Fruit fly (Drosophila melanogaster) whole organism, embryonic: Measurements from ENCODE around the gene ABCB7.

Source experiments
- Ada2b ChIP-seq: fragments of 200-800 bp; sonication (Bioruptor generic); IDR thresholded peaks from 2 replicates; pipeline ENCODE4 v1.3.6; 2022; ENCODE audit warnings: missing biosample characterization, missing genetic modification characterization
- CG10565 ChIP-seq: fragments of 200-800 bp; sonication (Bioruptor generic); optimal IDR thresholded peaks from 3 replicates; lab custom pipeline; 2016; ENCODE audit warnings: missing biosample characterization, mild to moderate bottlenecking, missing genetic modification characterization
- CG11093 ChIP-seq: fragments of 200-800 bp; sonication (Bioruptor generic); IDR thresholded peaks from 3 replicates; pipeline ENCODE4 v1.3.6; 2022; ENCODE audit warnings: missing biosample characterization, missing genetic modification characterization
- CG12071 ChIP-seq: fragments of 200-800 bp; sonication (Bioruptor generic); optimal IDR thresholded peaks from 3 replicates; lab custom pipeline; 2018; ENCODE audit warnings: missing biosample characterization, mild to moderate bottlenecking, missing genetic modification characterization
- CG12299 ChIP-seq: fragments of 200-800 bp; sonication (Bioruptor generic); optimal IDR thresholded peaks from 2 replicates; lab custom pipeline; 2018; ENCODE audit warnings: missing biosample characterization, mild to moderate bottlenecking, missing genetic modification characterization
- CG1233 ChIP-seq: fragments of 200-800 bp; sonication (Bioruptor generic); optimal IDR thresholded peaks from 4 replicates; lab custom pipeline; 2018; ENCODE audit warnings: missing biosample characterization, mild to moderate bottlenecking, missing genetic modification characterization
- CG12659 ChIP-seq: fragments of 200-800 bp; sonication (Bioruptor generic); optimal IDR thresholded peaks from 3 replicates; lab custom pipeline; 2017; ENCODE audit warnings: mild to moderate bottlenecking, missing biosample characterization, missing genetic modification reagents, missing genetic modification characterization
- CG15601 ChIP-seq: fragments of 200-800 bp; sonication (Bioruptor generic); optimal IDR thresholded peaks from 3 replicates; lab custom pipeline; 2019; ENCODE audit warnings: missing biosample characterization, mild to moderate bottlenecking, missing genetic modification characterization, moderate library complexity
- CG1603 ChIP-seq: fragments of 200-800 bp; sonication (Bioruptor generic); optimal IDR thresholded peaks from 2 replicates; lab custom pipeline; 2019; ENCODE audit warnings: missing biosample characterization, mild to moderate bottlenecking, missing genetic modification characterization, moderate library complexity
- CG16815 ChIP-seq: fragments of 200-800 bp; sonication (Bioruptor generic); optimal IDR thresholded peaks from 3 replicates; lab custom pipeline; 2017; ENCODE audit warnings: missing biosample characterization, mild to moderate bottlenecking, missing genetic modification characterization
- CG17186 ChIP-seq: fragments of 200-800 bp; sonication (Bioruptor generic); optimal IDR thresholded peaks from 3 replicates; lab custom pipeline; 2017; ENCODE audit warnings: missing biosample characterization, missing genetic modification reagents, missing genetic modification characterization
- CG6683 ChIP-seq: fragments of 200-800 bp; sonication (Bioruptor generic); optimal IDR thresholded peaks from 2 replicates; lab custom pipeline; 2017; ENCODE audit warnings: missing biosample characterization, mild to moderate bottlenecking, missing genetic modification characterization, missing genetic modification reagents
- CG8281 ChIP-seq: fragments of 200-800 bp; sonication (Bioruptor generic); optimal IDR thresholded peaks from 2 replicates; lab custom pipeline; 2018; ENCODE audit warnings: missing biosample characterization, mild to moderate bottlenecking, missing genetic modification characterization, moderate library complexity
- CTCF ChIP-seq: fragments of 200-800 bp; sonication (Bioruptor generic); optimal IDR thresholded peaks from 2 replicates; lab custom pipeline; 2017; ENCODE audit warnings: missing biosample characterization, mild to moderate bottlenecking, missing genetic modification characterization, moderate library complexity
- CrebB ChIP-seq: fragments of 200-800 bp; sonication (Bioruptor generic); optimal IDR thresholded peaks from 3 replicates; lab custom pipeline; 2018; ENCODE audit warnings: missing biosample characterization, mild to moderate bottlenecking, missing genetic modification characterization
- Dref ChIP-seq: fragments of 200-800 bp; sonication (Bioruptor generic); IDR thresholded peaks from 2 replicates; pipeline ENCODE4 v1.3.6; 2022; ENCODE audit warnings: missing biosample characterization, missing genetic modification characterization
- Elba2 ChIP-seq: fragments of 200-800 bp; sonication (Bioruptor generic); optimal IDR thresholded peaks from 3 replicates; lab custom pipeline; 2016; ENCODE audit warnings: missing biosample characterization, missing genetic modification characterization
- Ets97D ChIP-seq: fragments of 200-800 bp; sonication (Bioruptor generic); optimal IDR thresholded peaks from 3 replicates; lab custom pipeline; 2016; ENCODE audit warnings: missing biosample characterization, missing genetic modification characterization
- Fer2 ChIP-seq: fragments of 200-800 bp; sonication (Bioruptor generic); optimal IDR thresholded peaks from 2 replicates; lab custom pipeline; 2018; ENCODE audit warnings: missing biosample characterization, mild to moderate bottlenecking, missing genetic modification characterization, moderate library complexity
- Fer3 ChIP-seq: fragments of 200-800 bp; sonication (Bioruptor generic); optimal IDR thresholded peaks from 2 replicates; lab custom pipeline; 2018; ENCODE audit warnings: missing biosample characterization, mild to moderate bottlenecking, missing genetic modification characterization, moderate library complexity
- Hand ChIP-seq: fragments of 200-800 bp; sonication (Bioruptor generic); optimal IDR thresholded peaks from 2 replicates; lab custom pipeline; 2017; ENCODE audit warnings: mild to moderate bottlenecking, missing biosample characterization, missing genetic modification reagents, missing genetic modification characterization
- Hey ChIP-seq: fragments of 200-800 bp; sonication (Bioruptor generic); optimal IDR thresholded peaks from 3 replicates; lab custom pipeline; 2018; ENCODE audit warnings: missing biosample characterization, mild to moderate bottlenecking, missing genetic modification characterization
- HmgD ChIP-seq: fragments of 200-800 bp; sonication (Bioruptor generic); optimal IDR thresholded peaks from 3 replicates; lab custom pipeline; 2016; ENCODE audit warnings: missing biosample characterization, missing genetic modification characterization
- Lim3 ChIP-seq: fragments of 200-800 bp; sonication (Bioruptor generic); IDR thresholded peaks from 2 replicates; pipeline ENCODE4 v1.3.6; 2022; ENCODE audit warnings: missing biosample characterization, missing genetic modification characterization
- Lpt ChIP-seq: fragments of >200 bp; optimal IDR thresholded peaks from 2 replicates; lab custom pipeline; 2018; ENCODE audit warnings: missing biosample characterization, missing genetic modification characterization
- NC2β ChIP-seq: fragments of 200-800 bp; sonication (Bioruptor generic); optimal IDR thresholded peaks from 2 replicates; lab custom pipeline; 2016; ENCODE audit warnings: missing biosample characterization, missing genetic modification characterization
- Pdp1 ChIP-seq, 2 experiments: fragments of 200-800 bp; sonication (Bioruptor generic); optimal IDR thresholded peaks; 3 replicates each; lab custom pipeline; 2016; ENCODE audit warnings: missing biosample characterization in 2 of 2, missing genetic modification characterization in 2 of 2, mild to moderate bottlenecking in 1 of 2, moderate library complexity in 1 of 2
- Ravus ChIP-seq: fragments of 200-800 bp; sonication (Bioruptor generic); IDR thresholded peaks from 2 replicates; pipeline ENCODE4 v1.3.6; 2022; ENCODE audit warnings: missing biosample characterization, missing genetic modification characterization
- Rfx ChIP-seq: fragments of 200-800 bp; sonication (Bioruptor generic); IDR thresholded peaks from 2 replicates; pipeline ENCODE4 v1.3.6; 2022; ENCODE audit warnings: missing biosample characterization, missing genetic modification characterization
- Sin3A ChIP-seq: fragments of >200 bp; optimal IDR thresholded peaks from 2 replicates; lab custom pipeline; 2018
- Taf1 ChIP-seq: fragments of 200-800 bp; sonication (Bioruptor generic); IDR thresholded peaks from 2 replicates; pipeline ENCODE4 v1.3.6; 2022; ENCODE audit warnings: missing biosample characterization, missing genetic modification characterization
- br ChIP-seq: fragments of >200 bp; optimal IDR thresholded peaks from 2 replicates; lab custom pipeline; 2017
- cad ChIP-seq: fragments of >200 bp; optimal IDR thresholded peaks from 2 replicates; lab custom pipeline; 2017; ENCODE audit warnings: missing biosample characterization, missing genetic modification characterization
- chif ChIP-seq, 2 experiments: fragments of 200-800 bp; sonication (Bioruptor generic); optimal IDR thresholded peaks; 3 replicates each; lab custom pipeline; 2016; ENCODE audit warnings: missing biosample characterization in 2 of 2, missing genetic modification characterization in 2 of 2
- crp ChIP-seq, 2 experiments: fragments of 200-800 bp; sonication (Bioruptor generic); optimal IDR thresholded peaks; 2 replicates in 1 of 2; 3 replicates in 1 of 2; lab custom pipeline; 2017; ENCODE audit warnings: missing biosample characterization in 2 of 2, missing genetic modification characterization in 2 of 2, mild to moderate bottlenecking in 1 of 2, moderate library complexity in 1 of 2
- dimm ChIP-seq: fragments of 200-800 bp; sonication (Bioruptor generic); IDR thresholded peaks from 2 replicates; pipeline ENCODE4 v1.3.6; 2022; ENCODE audit warnings: missing biosample characterization, missing genetic modification characterization
- eve ChIP-seq, 2 experiments: fragments of >200 bp; optimal IDR thresholded peaks; 2 replicates each; lab custom pipeline; 2017; ENCODE audit warnings: missing biosample characterization in 2 of 2, missing genetic modification characterization in 2 of 2
- jing ChIP-seq: fragments of 200-800 bp; sonication (Bioruptor generic); optimal IDR thresholded peaks from 2 replicates; lab custom pipeline; 2018; ENCODE audit warnings: missing biosample characterization, mild to moderate bottlenecking, missing genetic modification characterization
- mam ChIP-seq: fragments of 200-800 bp; sonication (Bioruptor generic); optimal IDR thresholded peaks from 3 replicates; lab custom pipeline; 2016; ENCODE audit warnings: missing biosample characterization, missing genetic modification characterization
- nmo ChIP-seq: fragments of 200-800 bp; sonication (Bioruptor generic); optimal IDR thresholded peaks from 2 replicates; lab custom pipeline; 2018; ENCODE audit warnings: missing biosample characterization, mild to moderate bottlenecking, missing genetic modification characterization, moderate library complexity
- p53 ChIP-seq: fragments of 200-800 bp; sonication (Bioruptor generic); optimal IDR thresholded peaks from 2 replicates; lab custom pipeline; 2016; ENCODE audit warnings: missing biosample characterization, missing genetic modification characterization
- ro ChIP-seq: fragments of 200-800 bp; sonication (Bioruptor generic); IDR thresholded peaks from 2 replicates; pipeline ENCODE4 v1.3.6; 2022; ENCODE audit warnings: missing biosample characterization, missing genetic modification characterization
- schlank ChIP-seq: fragments of 200-800 bp; sonication (Bioruptor generic); optimal IDR thresholded peaks from 2 replicates; lab custom pipeline; 2018; ENCODE audit warnings: missing biosample characterization, mild to moderate bottlenecking, missing genetic modification characterization
- sd ChIP-seq: fragments of 200-800 bp; sonication (Bioruptor generic); optimal IDR thresholded peaks from 3 replicates; lab custom pipeline; 2018; ENCODE audit warnings: missing biosample characterization, mild to moderate bottlenecking, missing genetic modification characterization, moderate library complexity
- sim ChIP-seq: fragments of 200-800 bp; sonication (Bioruptor generic); IDR thresholded peaks from 2 replicates; pipeline ENCODE4 v1.3.6; 2022; ENCODE audit warnings: missing biosample characterization, missing genetic modification characterization
- sima ChIP-seq: fragments of 200-800 bp; sonication (Bioruptor generic); optimal IDR thresholded peaks from 2 replicates; lab custom pipeline; 2016; ENCODE audit warnings: missing biosample characterization, missing genetic modification characterization
- slp2 ChIP-seq: fragments of 200-800 bp; sonication (Bioruptor generic); optimal IDR thresholded peaks from 2 replicates; lab custom pipeline; 2016; ENCODE audit warnings: missing biosample characterization, missing genetic modification characterization
- so ChIP-seq: fragments of 200-800 bp; sonication (Bioruptor generic); IDR thresholded peaks from 3 replicates; pipeline ENCODE4 v1.3.6; 2022; ENCODE audit warnings: missing biosample characterization, missing genetic modification characterization
- tap ChIP-seq: fragments of 200-800 bp; optimal IDR thresholded peaks from 3 replicates; lab custom pipeline; 2019; ENCODE audit warnings: missing biosample characterization, mild to moderate bottlenecking, missing genetic modification characterization, moderate library complexity
- tio ChIP-seq: fragments of 200-800 bp; sonication (Bioruptor generic); optimal IDR thresholded peaks from 2 replicates; lab custom pipeline; 2017; ENCODE audit warnings: missing biosample characterization, missing genetic modification characterization, inconsistent platforms
- tx ChIP-seq: fragments of 200-800 bp; sonication (Bioruptor generic); optimal IDR thresholded peaks from 2 replicates; lab custom pipeline; 2016; ENCODE audit warnings: missing biosample characterization, missing genetic modification characterization
- wor ChIP-seq: fragments of 200-800 bp; sonication (Bioruptor generic); IDR thresholded peaks from 2 replicates; pipeline ENCODE4 v1.3.6; 2022; ENCODE audit warnings: missing biosample characterization, missing genetic modification characterization
- zfh2 ChIP-seq: fragments of 200-800 bp; sonication (Bioruptor generic); optimal IDR thresholded peaks from 2 replicates; lab custom pipeline; 2016; ENCODE audit warnings: missing biosample characterization, missing genetic modification characterization

ABCB7 gene

DNA sequence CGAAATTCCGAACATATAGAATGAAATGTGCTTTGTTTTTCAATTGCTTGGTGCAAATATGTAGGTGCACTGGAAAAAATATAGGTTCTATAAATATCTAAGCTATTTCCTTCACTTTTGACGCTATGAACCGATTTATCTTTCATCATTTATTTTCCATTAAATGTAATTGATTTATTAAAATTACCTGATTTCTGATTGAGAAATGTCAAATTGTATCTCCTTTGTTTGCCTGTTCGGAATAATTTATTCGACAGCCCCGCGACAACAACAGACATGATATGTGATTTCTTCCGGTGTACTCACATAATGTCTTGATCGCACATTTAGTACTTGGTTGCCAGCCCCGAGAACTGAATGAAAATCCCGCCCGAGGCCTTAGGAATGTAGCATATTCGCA lies 8.6 kb upstream of the ABCB7 start (continued):
- TF ChIP-seq jing (GFP tag; lab: Kevin White, UChicago) (no peak), CG1603 (tag; lab: Kevin White, UChicago) (no peak), CTCF (GFP tag; lab: Kevin White, UChicago) (no peak), eve (GFP tag; optimal IDR thresholded peaks at IDR 0.05; lab: Kevin White, UChicago) (no peak), p53 (GFP tag; lab: Kevin White, UChicago) (no peak), CG12071 (no peak), HmgD (GFP tag; lab: Kevin White, UChicago) (no peak), tio (GFP tag; lab: Kevin White, UChicago) (no peak), sim (GFP tag; lab: Robert Waterston, UW) (no peak), Taf1 (0 out of 2 replicates have a peak, but pooled peaks have one; percentile 10), br (no peak), slp2 (GFP tag; lab: Kevin White, UChicago) (no peak), schlank (tag; lab: Kevin White, UChicago) (no peak), CG15601 (tag; lab: Kevin White, UChicago) (no peak), sd (no peak), mam (GFP tag; lab: Kevin White, UChicago) (peak; percentile 45), Fer2 (no peak), Lim3 (GFP tag; lab: Robert Waterston, UW) (no peak), CG11093 (GFP tag; lab: Robert Waterston, UW) (no peak), NC2β (GFP tag; lab: Kevin White, UChicago) (no peak), wor (peak; percentile 26; the same call in 1 of the 2 replicates), tap (tag; lab: Kevin White, UChicago) (no peak), nmo (peak; percentile 34), CG16815 (GFP tag; lab: Kevin White, UChicago) (peak; percentile 14), Pdp1 (GFP tag; optimal IDR thresholded peaks at IDR 0.05; lab: Kevin White, UChicago) (peak in 1 of 2 experiments; percentile 46), Lpt (GFP tag; lab: Kevin White, UChicago) (no peak), CG12659 (GFP tag; lab: Kevin White, UChicago) (peak; percentile 31), cad (GFP tag; lab: Kevin White, UChicago) (no peak), crp (GFP tag; optimal IDR thresholded peaks at IDR 0.05; lab: Kevin White, UChicago) (no peak), CrebB (no peak), so (GFP tag; lab: Robert Waterston, UW) (0 out of 3 replicates have a peak, but pooled peaks have one; percentile 10), ro (GFP tag; lab: Robert Waterston, UW) (no peak), CG10565 (no peak), Dref (no peak), dimm (GFP tag; lab: Robert Waterston, UW) (no peak), CG6683 (GFP tag; lab: Kevin White, UChicago) (no peak), Ets97D (GFP tag; lab: Kevin White, UChicago) (no peak), Ada2b (no peak; the same call in 1 of the 2 replicates), CG17186 (GFP tag; lab: Kevin White, UChicago) (no peak), Elba2 (GFP tag; lab: Kevin White, UChicago) (no peak), chif (GFP tag; optimal IDR thresholded peaks at IDR 0.05; lab: Kevin White, UChicago) (peak in 1 of 2 experiments; percentile 13), Sin3A (no peak), CG1233 (GFP tag; lab: Kevin White, UChicago) (no peak), CG12299 (no peak), Ravus (GFP tag; lab: Robert Waterston, UW) (peak; percentile 18; the same call in 1 of the 2 replicates), zfh2 (peak; percentile 16), Hand (GFP tag; lab: Kevin White, UChicago) (peak; percentile 1), tx (no peak), Fer3 (peak; percentile 42), sima (GFP tag; lab: Kevin White, UChicago) (no peak), Hey (tag; lab: Kevin White, UChicago) (no peak), Rfx (peak; percentile 80), CG8281 (no peak)
